Fruit fly (Drosophila melanogaster) whole organism, pupa: ENCODE measurements around the gene CG14362.

Source experiments
- CG10348 ChIP-seq: fragments of 200-800 bp; sonication (Bioruptor generic); IDR thresholded peaks from 2 replicates; pipeline ENCODE4 v1.3.6; 2022; ENCODE audit warnings: missing biosample characterization, missing genetic modification characterization
- CG12605 ChIP-seq: fragments of 200-800 bp; sonication (Bioruptor generic); IDR thresholded peaks from 2 replicates; pipeline ENCODE4 v1.3.6; 2022; ENCODE audit warnings: missing biosample characterization, missing genetic modification characterization
- CG13204 ChIP-seq: fragments of 200-800 bp; sonication (Bioruptor generic); optimal IDR thresholded peaks from 2 replicates; lab custom pipeline; 2018; ENCODE audit warnings: missing biosample characterization, mild to moderate bottlenecking, missing genetic modification characterization, moderate library complexity
- CG14655 ChIP-seq: fragments of 200-800 bp; sonication (Bioruptor generic); optimal IDR thresholded peaks from 3 replicates; lab custom pipeline; 2017; ENCODE audit warnings: mild to moderate bottlenecking, missing biosample characterization, missing genetic modification reagents, missing genetic modification characterization
- CG15710 ChIP-seq: fragments of 200-800 bp; sonication (Bioruptor generic); optimal IDR thresholded peaks from 2 replicates; lab custom pipeline; 2018; ENCODE audit warnings: missing biosample characterization, mild to moderate bottlenecking, missing genetic modification characterization, moderate library complexity
- CG17806 ChIP-seq: fragments of 200-800 bp; sonication (Bioruptor generic); optimal IDR thresholded peaks from 2 replicates; lab custom pipeline; 2018; ENCODE audit warnings: missing biosample characterization, mild to moderate bottlenecking, missing genetic modification characterization, moderate library complexity
- CG32121 ChIP-seq: fragments of 200-800 bp; sonication (Bioruptor generic); IDR thresholded peaks from 2 replicates; pipeline ENCODE4 v1.3.6; 2022; ENCODE audit warnings: missing biosample characterization, missing genetic modification characterization
- CG34367 ChIP-seq: fragments of 200-800 bp; sonication (Bioruptor generic); optimal IDR thresholded peaks from 2 replicates; lab custom pipeline; 2018; ENCODE audit warnings: missing biosample characterization, mild to moderate bottlenecking, missing genetic modification characterization
- CG4496 ChIP-seq: fragments of 200-800 bp; sonication (Bioruptor generic); IDR thresholded peaks from 3 replicates; pipeline ENCODE4 v1.3.6; 2022; ENCODE audit warnings: missing biosample characterization, missing genetic modification characterization
- CG8159 ChIP-seq: fragments of 200-800 bp; sonication (Bioruptor generic); optimal IDR thresholded peaks from 3 replicates; lab custom pipeline; 2018; ENCODE audit warnings: missing biosample characterization, mild to moderate bottlenecking, missing genetic modification characterization, moderate library complexity
- CG8301 ChIP-seq: fragments of 200-800 bp; sonication (Bioruptor generic); optimal IDR thresholded peaks from 2 replicates; lab custom pipeline; 2018; ENCODE audit warnings: missing biosample characterization, mild to moderate bottlenecking, missing genetic modification characterization
- CG9948 ChIP-seq: fragments of 200-800 bp; sonication (Bioruptor generic); optimal IDR thresholded peaks from 2 replicates; lab custom pipeline; 2018; ENCODE audit warnings: missing biosample characterization, mild to moderate bottlenecking, missing genetic modification characterization, moderate library complexity
- D1 ChIP-seq: fragments of 200-800 bp; sonication (Bioruptor generic); optimal IDR thresholded peaks from 2 replicates; lab custom pipeline; 2018; ENCODE audit warnings: missing biosample characterization, mild to moderate bottlenecking, missing genetic modification characterization, moderate library complexity
- EcR ChIP-seq: fragments of 200-800 bp; sonication (Bioruptor generic); optimal IDR thresholded peaks from 3 replicates; lab custom pipeline; 2019; ENCODE audit warnings: missing biosample characterization, missing genetic modification characterization, mild to moderate bottlenecking, moderate library complexity, missing genetic modification reagents
- Ets98B ChIP-seq: fragments of 200-800 bp; sonication (Bioruptor generic); IDR thresholded peaks from 2 replicates; pipeline ENCODE4 v1.3.6; 2022; ENCODE audit warnings: missing biosample characterization, missing genetic modification characterization
- Pif1A ChIP-seq: fragments of 200-800 bp; sonication (Bioruptor generic); optimal IDR thresholded peaks from 3 replicates; lab custom pipeline; 2016; ENCODE audit warnings: missing biosample characterization, missing genetic modification characterization
- Pif1B ChIP-seq: fragments of 200-800 bp; sonication (Bioruptor generic); optimal IDR thresholded peaks from 3 replicates; lab custom pipeline; 2016; ENCODE audit warnings: missing biosample characterization, missing genetic modification characterization
- Snoo ChIP-seq: fragments of 200-800 bp; sonication (Bioruptor generic); optimal IDR thresholded peaks from 3 replicates; lab custom pipeline; 2017; ENCODE audit warnings: missing biosample characterization, mild to moderate bottlenecking, missing genetic modification characterization, inconsistent platforms
- fd96Ca ChIP-seq: fragments of 200-800 bp; sonication (Bioruptor generic); IDR thresholded peaks from 3 replicates; pipeline ENCODE4 v1.3.6; 2022; ENCODE audit warnings: missing biosample characterization, missing genetic modification characterization
- gl ChIP-seq: fragments of 200-800 bp; sonication (Bioruptor generic); optimal IDR thresholded peaks from 2 replicates; lab custom pipeline; 2018; ENCODE audit warnings: missing biosample characterization, mild to moderate bottlenecking, missing genetic modification characterization
- rn ChIP-seq: fragments of 200-800 bp; sonication (Bioruptor generic); IDR thresholded peaks from 2 replicates; pipeline ENCODE4 v1.3.6; 2022; ENCODE audit warnings: missing biosample characterization, missing genetic modification characterization

CG14362 gene

dm6 chr3R:13812736-13813250, 42.5 kb downstream of the CG14362 start, which contains the start of the genes tal-1A, tal-2A, tal-3A and tal-AA:
Gene tal-1A (plus strand): TSS chr3R:13813109.
Gene tal-2A (plus strand): TSS chr3R:13813109.
Gene tal-3A (plus strand): TSS chr3R:13813109.
Gene tal-AA (plus strand): TSS chr3R:13813109.
- peak; percentile 29 for TF ChIP-seq Snoo (tag; lab: Kevin White, UChicago)
- TF ChIP-seq CG14655: no peak
- TF ChIP-seq CG17806 (tag; lab: Kevin White, UChicago): no peak
- TF ChIP-seq fd96Ca (GFP tag; lab: Robert Waterston, UW): peak; percentile 73
- no peak for TF ChIP-seq CG8159 (tag; lab: Kevin White, UChicago)
- peak; percentile 73 for TF ChIP-seq EcR (GFP tag; lab: Kevin White, UChicago)
- peak; percentile 66 for TF ChIP-seq CG32121 (GFP tag; lab: Robert Waterston, UW)
- peak; percentile 68; the same call in 1 of the 2 replicates for TF ChIP-seq Ets98B (GFP tag; lab: Robert Waterston, UW)
- TF ChIP-seq Pif1A (GFP tag; lab: Kevin White, UChicago): peak; percentile 47
- peak; percentile 14 for TF ChIP-seq gl (tag; lab: Kevin White, UChicago)
- TF ChIP-seq CG9948 (tag; lab: Kevin White, UChicago): no peak
- TF ChIP-seq CG15710 (tag; lab: Kevin White, UChicago): no peak
- no peak for TF ChIP-seq CG10348 (GFP tag; lab: Robert Waterston, UW)
- no peak for TF ChIP-seq CG13204 (GFP tag; lab: Kevin White, UChicago)
- TF ChIP-seq D1 (tag; lab: Kevin White, UChicago): no peak
- no peak for TF ChIP-seq CG4496
- TF ChIP-seq Pif1B (GFP tag; lab: Kevin White, UChicago): peak; percentile 75
- no peak for TF ChIP-seq CG8301 (tag; lab: Kevin White, UChicago)
- TF ChIP-seq CG12605 (GFP tag; lab: Robert Waterston, UW): peak; percentile 69

dm6 chr3R:13811737-13812136, 43.5 kb downstream of the CG14362 start:
- TF ChIP-seq CG10348 (GFP tag; lab: Robert Waterston, UW): no peak
- TF ChIP-seq CG9948 (tag; lab: Kevin White, UChicago): no peak
- TF ChIP-seq CG12605 (GFP tag; lab: Robert Waterston, UW): no peak
- TF ChIP-seq CG4496: no peak
- TF ChIP-seq gl (tag; lab: Kevin White, UChicago): no peak
- no peak for TF ChIP-seq Snoo (tag; lab: Kevin White, UChicago)
- no peak for TF ChIP-seq CG17806 (tag; lab: Kevin White, UChicago)
- no peak for TF ChIP-seq CG13204 (GFP tag; lab: Kevin White, UChicago)
- TF ChIP-seq CG15710 (tag; lab: Kevin White, UChicago): no peak
- no peak for TF ChIP-seq CG8159 (tag; lab: Kevin White, UChicago)
- TF ChIP-seq CG8301 (tag; lab: Kevin White, UChicago): no peak
- TF ChIP-seq fd96Ca (GFP tag; lab: Robert Waterston, UW): no peak
- TF ChIP-seq rn (GFP tag; lab: Robert Waterston, UW): no peak
- no peak for TF ChIP-seq CG34367 (tag; lab: Kevin White, UChicago)
- no peak for TF ChIP-seq Pif1B (GFP tag; lab: Kevin White, UChicago)
- TF ChIP-seq Pif1A (GFP tag; lab: Kevin White, UChicago): no peak

- TF ChIP-seq D1 (tag; lab: Kevin White, UChicago) (no peak), CG14655 (no peak), fd96Ca (GFP tag; lab: Robert Waterston, UW) (no peak), Pif1A (GFP tag; lab: Kevin White, UChicago) (no peak), CG17806 (tag; lab: Kevin White, UChicago) (no peak), gl (tag; lab: Kevin White, UChicago) (no peak), CG12605 (GFP tag; lab: Robert Waterston, UW) (no peak), Pif1B (GFP tag; lab: Kevin White, UChicago) (no peak)
These were observed 44.9 kb downstream of the CG14362 start for dm6 chr3R:13810308-13810707.

- TF ChIP-seq EcR (GFP tag; lab: Kevin White, UChicago) (peak; percentile 51), CG10348 (GFP tag; lab: Robert Waterston, UW) (no peak), gl (tag; lab: Kevin White, UChicago) (no peak), CG8301 (tag; lab: Kevin White, UChicago) (no peak), Ets98B (GFP tag; lab: Robert Waterston, UW) (no peak), Pif1A (GFP tag; lab: Kevin White, UChicago) (no peak)
These were observed 46.0 kb downstream of the CG14362 start for dm6 chr3R:13809261-13809660.

- TF ChIP-seq D1 (tag; lab: Kevin White, UChicago): no peak
- peak; percentile 60 for TF ChIP-seq Pif1A (GFP tag; lab: Kevin White, UChicago)
- TF ChIP-seq Pif1B (GFP tag; lab: Kevin White, UChicago): peak; percentile 54
- TF ChIP-seq CG32121 (GFP tag; lab: Robert Waterston, UW): no peak
- no peak for TF ChIP-seq CG12605 (GFP tag; lab: Robert Waterston, UW)
- no peak for TF ChIP-seq fd96Ca (GFP tag; lab: Robert Waterston, UW)
- no peak for TF ChIP-seq CG17806 (tag; lab: Kevin White, UChicago)
- TF ChIP-seq Ets98B (GFP tag; lab: Robert Waterston, UW): peak; percentile 29; the same call in 1 of the 2 replicates
- no peak for TF ChIP-seq gl (tag; lab: Kevin White, UChicago)
- TF ChIP-seq CG10348 (GFP tag; lab: Robert Waterston, UW): no peak
- no peak for TF ChIP-seq CG13204 (GFP tag; lab: Kevin White, UChicago)
- peak; percentile 16 for TF ChIP-seq CG34367 (tag; lab: Kevin White, UChicago)
- TF ChIP-seq CG9948 (tag; lab: Kevin White, UChicago): peak; percentile 53
- TF ChIP-seq CG4496: 0 out of 3 replicates have a peak, but pooled peaks have one; percentile 5
- no peak for TF ChIP-seq EcR (GFP tag; lab: Kevin White, UChicago)
- 0 out of 2 replicates have a peak, but pooled peaks have one; percentile 15 for TF ChIP-seq rn (GFP tag; lab: Robert Waterston, UW)
- TF ChIP-seq CG8159 (tag; lab: Kevin White, UChicago): peak; percentile 40
- peak; percentile 17 for TF ChIP-seq Snoo (tag; lab: Kevin White, UChicago)
- peak; percentile 80 for TF ChIP-seq CG14655
- TF ChIP-seq CG15710 (tag; lab: Kevin White, UChicago): peak; percentile 37
- TF ChIP-seq CG8301 (tag; lab: Kevin White, UChicago): peak; percentile 70
- TF ChIP-seq, all 21 proteins: peak for 12
These were observed 47.3 kb downstream of the CG14362 start for dm6 chr3R:13807906-13808305.
